Worm (Caenorhabditis elegans) whole organism, L4 larva: Measurements from ENCODE around the gene jmjd-3.1.
A peak's percentile ranks its signal among the peaks of the same experiment; 100 is the strongest.
"Not testable (repeated sequence)": the region's sequence is repeated elsewhere in the genome, so short reads cannot be mapped to it uniquely, and the experiment has no call there.

Experiments
- F10B5.3 ChIP-seq: sonication (generic microtip); optimal IDR thresholded peaks from 2 replicates; lab custom pipeline; 2016; ENCODE audit warnings: mild to moderate bottlenecking, missing genetic modification characterization, missing compliant biosample characterization
- F49E8.2 ChIP-seq: sonication (generic microtip); optimal IDR thresholded peaks from 2 replicates; lab custom pipeline; 2016; ENCODE audit warnings: missing compliant biosample characterization, mild to moderate bottlenecking, missing genetic modification characterization, borderline replicate concordance
- Y105C5A.15 ChIP-seq: fragments of 200-800 bp; sonication (Bioruptor generic); IDR thresholded peaks from 2 replicates; pipeline ENCODE4 v1.3.6; 2022; ENCODE audit warnings: missing genetic modification characterization, missing compliant biosample characterization
- Y48G9A.11 ChIP-seq: fragments of 200-800 bp; sonication (Bioruptor generic); IDR thresholded peaks from 2 replicates; pipeline ENCODE4 v1.3.6; 2022; ENCODE audit warnings: missing genetic modification reagents, missing genetic modification characterization, missing compliant biosample characterization
- ZK337.2 ChIP-seq: fragments of 200-800 bp; sonication (Bioruptor generic); IDR thresholded peaks from 2 replicates; pipeline ENCODE4 v1.3.6; 2022; ENCODE audit warnings: missing genetic modification reagents, missing genetic modification characterization, missing compliant biosample characterization
- aly-2 ChIP-seq: sonication (generic microtip); optimal IDR thresholded peaks from 2 replicates; lab custom pipeline; 2018; ENCODE audit warnings: missing biosample characterization, missing genetic modification characterization
- ceh-28 ChIP-seq: fragments of 150-350 bp; optimal IDR thresholded peaks from 2 replicates; lab custom pipeline; 2014; ENCODE audit warnings: missing biosample characterization, missing genetic modification reagents, missing genetic modification characterization
- ceh-32 ChIP-seq: sonication (generic microtip); optimal IDR thresholded peaks from 2 replicates; lab custom pipeline; 2016; ENCODE audit warnings: mild to moderate bottlenecking, missing genetic modification characterization, missing compliant biosample characterization; ENCODE audit not compliant: poor library complexity
- ces-1 ChIP-seq: fragments of 150-350 bp; sonication (generic microtip); optimal IDR thresholded peaks from 4 replicates; lab custom pipeline; 2014; ENCODE audit warnings: missing biosample characterization, missing genetic modification reagents, missing genetic modification characterization
- cey-2 ChIP-seq: sonication (generic microtip); optimal IDR thresholded peaks from 3 replicates; lab custom pipeline; 2017; ENCODE audit warnings: missing genetic modification characterization, mild to moderate bottlenecking, missing compliant biosample characterization, antibody characterized with exemption, borderline replicate concordance; ENCODE audit not compliant: insufficient read depth
- daf-19 ChIP-seq: fragments of 200-800 bp; sonication (Bioruptor generic); conservative IDR thresholded peaks from 2 replicates; pipeline ENCODE4 v1.3.6; 2022; ENCODE audit warnings: missing genetic modification characterization, missing compliant biosample characterization
- daf-8 ChIP-seq: fragments of 200-800 bp; sonication (Bioruptor generic); IDR thresholded peaks from 2 replicates; pipeline ENCODE4 v1.3.6; 2022; ENCODE audit warnings: missing genetic modification characterization, missing compliant biosample characterization
- dmd-8 ChIP-seq: fragments of 200-800 bp; sonication (Bioruptor generic); IDR thresholded peaks from 2 replicates; pipeline ENCODE4 v1.3.6; 2022; ENCODE audit warnings: missing genetic modification characterization, missing compliant biosample characterization
- dmd-9 ChIP-seq: fragments of 200-800 bp; sonication (Bioruptor generic); IDR thresholded peaks from 2 replicates; pipeline ENCODE4 v1.3.6; 2022; ENCODE audit warnings: missing genetic modification reagents, missing genetic modification characterization, missing compliant biosample characterization
- duxl-1 ChIP-seq: sonication (generic microtip); optimal IDR thresholded peaks from 2 replicates; lab custom pipeline; 2016; ENCODE audit warnings: mild to moderate bottlenecking, missing genetic modification characterization, moderate library complexity, missing compliant biosample characterization; ENCODE audit not compliant: poor library complexity
- fkh-10 ChIP-seq: fragments of 150-350 bp; optimal IDR thresholded peaks from 2 replicates; lab custom pipeline; 2014; ENCODE audit warnings: missing biosample characterization, missing genetic modification reagents, missing genetic modification characterization
- gei-8 ChIP-seq: fragments of 200-800 bp; sonication (Bioruptor generic); optimal IDR thresholded peaks from 2 replicates; lab custom pipeline; 2018; ENCODE audit warnings: mild to moderate bottlenecking, missing genetic modification characterization, missing compliant biosample characterization
- lim-7 ChIP-seq: fragments of 200-800 bp; sonication (Bioruptor generic); IDR thresholded peaks from 2 replicates; pipeline ENCODE4 v1.3.6; 2022; ENCODE audit warnings: missing genetic modification characterization, missing compliant biosample characterization
- lin-1 ChIP-seq: fragments of 200-800 bp; sonication (Bioruptor generic); IDR thresholded peaks from 2 replicates; pipeline ENCODE4 v1.3.6; 2022; ENCODE audit warnings: missing genetic modification reagents, missing genetic modification characterization, missing compliant biosample characterization
- lsy-2 ChIP-seq, 2 experiments: fragments of 150-350 bp in 1 of 2; sonication (generic microtip) in 1 of 2; optimal IDR thresholded peaks; 2 replicates each; lab custom pipeline; 2014 to 2017; ENCODE audit warnings: missing biosample characterization in 2 of 2, missing genetic modification characterization in 2 of 2
- madf-9 ChIP-seq: fragments of 200-800 bp; sonication (Bioruptor generic); conservative IDR thresholded peaks from 2 replicates; pipeline ENCODE4 v1.3.6; 2022; ENCODE audit warnings: missing genetic modification reagents, missing genetic modification characterization, missing compliant biosample characterization
- mdl-1 ChIP-seq, 2 experiments: fragments of 150-350 bp in 1 of 2; sonication (generic microtip) in 1 of 2; optimal IDR thresholded peaks; 2 replicates each; lab custom pipeline; 2014 to 2017; ENCODE audit warnings: missing biosample characterization in 2 of 2, missing genetic modification characterization in 2 of 2
- mes-2 ChIP-seq: sonication (generic microtip); optimal IDR thresholded peaks from 2 replicates; lab custom pipeline; 2016; ENCODE audit warnings: missing genotype, mild to moderate bottlenecking, missing genetic modification characterization, missing compliant biosample characterization; ENCODE audit not compliant: poor library complexity, severe bottlenecking
- nhr-11 ChIP-seq: fragments of 150-350 bp; optimal IDR thresholded peaks from 2 replicates; lab custom pipeline; 2014; ENCODE audit warnings: missing biosample characterization, missing genetic modification characterization
- nhr-111 ChIP-seq: fragments of 200-800 bp; sonication (Bioruptor generic); optimal IDR thresholded peaks from 2 replicates; lab custom pipeline; 2018; ENCODE audit warnings: mild to moderate bottlenecking, missing genetic modification characterization, missing compliant biosample characterization
- nhr-41 ChIP-seq: fragments of 200-800 bp; sonication (Bioruptor generic); IDR thresholded peaks from 2 replicates; pipeline ENCODE4 v1.3.6; 2022; ENCODE audit warnings: missing genetic modification reagents, missing genetic modification characterization, missing compliant biosample characterization
- nhr-76 ChIP-seq: fragments of 150-350 bp; optimal IDR thresholded peaks from 2 replicates; lab custom pipeline; 2014; ENCODE audit warnings: missing biosample characterization, missing genetic modification characterization
- pqm-1 ChIP-seq: sonication (generic microtip); optimal IDR thresholded peaks from 2 replicates; lab custom pipeline; 2017; ENCODE audit warnings: missing biosample characterization, missing genetic modification characterization
- rbr-2 ChIP-seq: sonication (generic microtip); optimal IDR thresholded peaks from 2 replicates; lab custom pipeline; 2016; ENCODE audit warnings: missing genotype, missing genetic modification characterization, missing compliant biosample characterization
- sdz-12 ChIP-seq: fragments of 200-800 bp; sonication (Bioruptor generic); optimal IDR thresholded peaks from 2 replicates; lab custom pipeline; 2018; ENCODE audit warnings: mild to moderate bottlenecking, missing genetic modification characterization, missing compliant biosample characterization
- snpc-4 ChIP-seq: fragments of 150-350 bp; optimal IDR thresholded peaks from 2 replicates; lab custom pipeline; 2014; ENCODE audit warnings: missing biosample characterization, missing genetic modification characterization
- tag-97 ChIP-seq: fragments of 200-800 bp; sonication (Bioruptor generic); IDR thresholded peaks from 2 replicates; pipeline ENCODE4 v1.3.6; 2022; ENCODE audit warnings: missing genetic modification characterization, missing compliant biosample characterization
- tra-1 ChIP-seq: fragments of 200-800 bp; sonication (Bioruptor generic); IDR thresholded peaks from 2 replicates; pipeline ENCODE4 v1.3.6; 2022; ENCODE audit warnings: missing genetic modification reagents, missing genetic modification characterization, missing compliant biosample characterization
- vab-7 ChIP-seq: fragments of 200-800 bp; sonication (Bioruptor generic); IDR thresholded peaks from 2 replicates; pipeline ENCODE4 v1.3.6; 2022; ENCODE audit warnings: missing genetic modification reagents, missing genetic modification characterization, missing compliant biosample characterization
- zfp-2 ChIP-seq: sonication (generic microtip); optimal IDR thresholded peaks from 2 replicates; lab custom pipeline; 2016; ENCODE audit warnings: mild to moderate bottlenecking, missing genetic modification characterization, missing compliant biosample characterization
- zip-11 ChIP-seq: fragments of 200-800 bp; sonication (Bioruptor generic); IDR thresholded peaks from 2 replicates; pipeline ENCODE4 v1.3.6; 2022; ENCODE audit warnings: missing genetic modification characterization, missing compliant biosample characterization
- zip-2 ChIP-seq: fragments of 150-350 bp; optimal IDR thresholded peaks from 2 replicates; lab custom pipeline; 2014; ENCODE audit warnings: missing biosample characterization, missing genetic modification characterization
- ztf-11 ChIP-seq: fragments of 150-350 bp; optimal IDR thresholded peaks from 2 replicates; lab custom pipeline; 2014; ENCODE audit warnings: missing biosample characterization, missing genetic modification characterization
- ztf-7 ChIP-seq: fragments of 150-350 bp; optimal IDR thresholded peaks from 2 replicates; lab custom pipeline; 2014; ENCODE audit warnings: missing biosample characterization, missing genetic modification characterization

jmjd-3.1 gene

ce11 chrX:8608756-8609155 is 37.9 kb downstream of the jmjd-3.1 start (continued):
- TF ChIP-seq cey-2 (tag; lab: Kevin White, UChicago) (no peak), nhr-111 (peak; percentile 56), zip-11 (GFP tag; lab: Robert Waterston, UW) (no peak), rbr-2 (tag; lab: Kevin White, UChicago) (peak; percentile 16), dmd-8 (GFP tag; lab: Robert Waterston, UW) (peak; percentile 74; the same call in 1 of the 2 replicates), nhr-41 (GFP tag; lab: Robert Waterston, UW) (no peak; the same call in 1 of the 2 replicates), ZK337.2 (GFP tag; lab: Robert Waterston, UW) (peak; percentile 67; the same call in 1 of the 2 replicates), F49E8.2 (tag; lab: Kevin White, UChicago) (no peak), aly-2 (no peak), dmd-9 (GFP tag; lab: Robert Waterston, UW) (no peak), tra-1 (GFP tag; lab: Robert Waterston, UW) (peak; percentile 84), zip-2 (tag; lab: Kevin White, UChicago) (peak; percentile 56), daf-8 (no peak), mdl-1 (tag; optimal IDR thresholded peaks at IDR 0.05; lab: Kevin White, UChicago) (peak in 1 of 2 experiments; percentile 0), ceh-32 (tag; lab: Kevin White, UChicago) (no peak), F10B5.3 (tag; lab: Kevin White, UChicago) (no peak), duxl-1 (tag; lab: Kevin White, UChicago) (no peak), gei-8 (GFP tag; lab: Kevin White, UChicago) (no peak), fkh-10 (GFP tag; lab: Kevin White, UChicago) (no peak), nhr-11 (tag; lab: Kevin White, UChicago) (peak; percentile 38), vab-7 (peak; percentile 91), sdz-12 (GFP tag; lab: Kevin White, UChicago) (peak; percentile 12), nhr-76 (tag; lab: Kevin White, UChicago) (no peak), tag-97 (GFP tag; lab: Robert Waterston, UW) (no peak), Y105C5A.15 (GFP tag; lab: Robert Waterston, UW) (peak; percentile 75; the same call in 1 of the 2 replicates), zfp-2 (tag; lab: Kevin White, UChicago) (no peak), ztf-7 (tag; lab: Kevin White, UChicago) (no peak), lsy-2 (tag; optimal IDR thresholded peaks at IDR 0.05; lab: Kevin White, UChicago) (no peak), ces-1 (GFP tag; lab: Kevin White, UChicago) (no peak), snpc-4 (no peak), mes-2 (tag; lab: Kevin White, UChicago) (peak; percentile 37), Y48G9A.11 (GFP tag; lab: Robert Waterston, UW) (no peak; the same call in 1 of the 2 replicates), ceh-28 (no peak), pqm-1 (tag; lab: Kevin White, UChicago) (peak; percentile 18), lin-1 (GFP tag; lab: Robert Waterston, UW) (peak; percentile 69; the same call in 1 of the 2 replicates), ztf-11 (tag; lab: Kevin White, UChicago) (no peak)

ce11 chrX:8610606-8611005 is 39.8 kb downstream of the jmjd-3.1 start, which contains the start of gene K01A12.4:
Gene K01A12.4, plus strand, starts transcription at chrX:8610906.
- not testable (repeated sequence) for TF ChIP-seq lim-7; madf-9 (GFP tag; lab: Robert Waterston, UW); daf-19 (GFP tag; lab: Robert Waterston, UW)
